Fruit fly (Drosophila melanogaster): ENCODE measurements around the gene CG3309.

The CG3309 gene

DNA sequence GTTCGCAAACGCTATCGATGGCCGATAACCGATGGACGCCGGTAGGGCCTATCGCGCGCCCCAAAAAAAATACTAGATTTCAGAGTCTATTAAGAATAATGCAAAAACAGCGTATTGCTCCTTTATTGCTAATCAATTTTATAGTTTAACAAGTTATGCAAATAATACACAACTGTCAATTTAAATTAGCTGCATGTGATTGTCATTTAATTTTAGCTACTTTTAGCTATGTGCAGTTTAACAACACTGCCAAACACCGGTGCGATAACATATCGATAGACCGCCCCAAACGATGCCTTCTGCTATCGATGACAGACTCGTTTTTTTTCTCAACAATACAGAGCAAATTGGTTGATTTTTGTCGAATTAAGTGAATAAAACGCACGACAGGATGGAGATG, 20.2 kb downstream of the CG3309 start, which contains the start of the genes Cdk7 and snf:
Gene Cdk7 (minus strand): TSS at position 21 of the 400 bp plus-strand sequence.
Gene snf (plus strand): TSS at position 280 of the 400 bp plus-strand sequence.
- TF ChIP-seq Met (GFP tag; optimal IDR thresholded peaks at IDR 0.05) (no peak), CG3919 (GFP tag; optimal IDR thresholded peaks at IDR 0.05) (peak; percentile 25), CG6792 (GFP tag; optimal IDR thresholded peaks at IDR 0.05) (peak; percentile 0), Smox (GFP tag; optimal IDR thresholded peaks at IDR 0.05) (no peak), Eip78C (GFP tag) (peak; percentile 20), esn (GFP tag; optimal IDR thresholded peaks at IDR 0.05) (peak; percentile 42), fd59A (GFP tag; optimal IDR thresholded peaks at IDR 0.05) (no peak), CG10631 (GFP tag; optimal IDR thresholded peaks at IDR 0.05) (peak; percentile 27), achi (GFP tag; optimal IDR thresholded peaks at IDR 0.05) (peak; percentile 13), Eip75B (GFP tag; optimal IDR thresholded peaks at IDR 0.05) (no peak), acj6 (GFP tag; optimal IDR thresholded peaks at IDR 0.05) (peak; percentile 16), cyc (GFP tag; optimal IDR thresholded peaks at IDR 0.05) (peak; percentile 27), CG31627 (GFP tag; optimal IDR thresholded peaks at IDR 0.05) (peak; percentile 44), lz (GFP tag; optimal IDR thresholded peaks at IDR 0.05) (peak; percentile 42)

DNA sequence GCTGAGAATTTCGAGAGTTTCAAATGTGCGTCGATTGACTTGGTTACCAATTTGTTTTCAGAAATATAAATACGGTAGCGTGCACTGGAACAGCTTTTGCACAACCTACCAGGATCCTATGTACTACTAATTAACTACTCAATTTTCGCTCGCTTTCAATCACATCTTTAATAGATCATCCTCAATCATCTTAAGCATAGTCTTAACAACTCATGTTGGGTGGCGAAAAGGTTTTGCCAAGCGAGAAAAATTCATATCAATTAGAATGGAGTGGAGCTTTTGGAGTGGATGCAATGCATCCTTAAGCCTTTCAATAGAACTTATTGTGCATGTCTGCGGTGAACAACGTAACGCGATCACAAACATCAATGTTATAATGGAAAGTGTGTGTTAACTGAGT, 21.8 kb downstream of the CG3309 start, which contains the start of gene CG17764:
Gene CG17764 (minus strand): TSS at position 101 of the 400 bp plus-strand sequence.
- no peak for TF ChIP-seq fd85E (GFP tag; optimal IDR thresholded peaks at IDR 0.05)

DNA sequence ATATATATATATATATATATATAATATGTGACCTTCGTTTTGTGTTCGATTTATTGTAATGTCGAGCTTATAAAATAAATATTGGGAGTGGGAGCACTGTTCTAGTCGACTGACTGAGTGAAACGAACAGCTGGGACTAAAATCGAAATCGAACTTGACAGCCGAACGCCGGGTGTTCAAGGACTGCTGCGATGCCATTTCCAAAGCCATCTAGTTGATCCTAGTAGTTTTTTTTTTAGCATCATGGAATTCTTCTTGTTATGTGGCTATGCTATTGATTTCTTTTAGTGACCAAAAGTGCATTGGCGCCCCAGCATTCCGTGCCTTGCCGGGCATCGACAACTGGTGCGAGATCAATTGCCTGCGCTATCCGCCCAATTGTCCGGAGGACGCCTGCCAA, 23.6 kb downstream of the CG3309 start, which contains the start of gene CG3323:
Gene CG3323 (minus strand): TSS at position 101 of the 400 bp plus-strand sequence.
- TF ChIP-seq topi (GFP tag; optimal IDR thresholded peaks at IDR 0.05): no peak
- no peak for TF ChIP-seq Sox14 (GFP tag; optimal IDR thresholded peaks at IDR 0.05)
- TF ChIP-seq CG6276 (GFP tag; optimal IDR thresholded peaks at IDR 0.05): no peak
- no peak for TF ChIP-seq Eip93F (GFP tag; optimal IDR thresholded peaks at IDR 0.05)
- no peak for TF ChIP-seq Ets21C (GFP tag; optimal IDR thresholded peaks at IDR 0.05)
- no peak for TF ChIP-seq CG15336 (GFP tag; IDR thresholded peaks at IDR 0.05)
- TF ChIP-seq Hr38 (GFP tag; optimal IDR thresholded peaks at IDR 0.05): no peak
- TF ChIP-seq achi (GFP tag; optimal IDR thresholded peaks at IDR 0.05): no peak
- TF ChIP-seq ss (GFP tag; optimal IDR thresholded peaks at IDR 0.05): no peak

DNA sequence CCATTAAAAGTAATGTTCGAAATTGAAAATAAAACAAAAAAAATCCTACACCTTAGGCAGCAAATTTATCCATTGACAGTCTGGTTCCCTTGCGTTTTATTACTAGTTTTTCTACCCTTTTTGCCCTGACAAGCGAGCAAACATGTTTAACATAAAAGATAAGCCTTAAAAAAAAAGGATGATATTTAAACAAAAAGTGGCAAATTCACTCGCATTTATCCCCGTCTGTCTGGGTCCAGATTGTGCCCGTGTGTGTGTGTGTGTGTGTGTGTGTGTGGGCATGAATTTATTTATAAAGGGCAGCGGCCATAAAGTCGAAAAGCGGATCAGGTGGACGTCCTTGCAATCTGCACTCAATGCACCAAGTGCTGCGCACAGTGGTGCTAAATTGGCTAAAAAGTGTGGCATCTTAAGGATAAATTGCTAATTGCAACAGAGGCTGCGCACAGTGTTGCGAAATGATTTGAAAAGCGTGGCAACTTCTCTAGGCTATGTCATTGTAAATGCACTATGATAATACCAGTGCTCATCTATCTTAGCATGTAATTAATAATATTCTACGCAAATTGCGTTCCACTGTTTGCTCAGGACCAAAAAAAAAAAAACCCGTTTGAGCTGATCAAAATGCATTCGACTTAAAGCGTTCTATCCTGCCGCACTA, 28.4 kb downstream of the CG3309 start:
- TF ChIP-seq CG3032 (tag; optimal IDR thresholded peaks at IDR 0.05) (peak; percentile 65), Sox14 (GFP tag; optimal IDR thresholded peaks at IDR 0.05) (peak; percentile 67), Eip75B (GFP tag; optimal IDR thresholded peaks at IDR 0.05) (peak; percentile 75), topi (GFP tag; optimal IDR thresholded peaks at IDR 0.05) (peak; percentile 55), CG8119 (GFP tag; IDR thresholded peaks at IDR 0.05) (no peak), CG11762 (GFP tag; optimal IDR thresholded peaks at IDR 0.05; ENCODE audit: insufficient read depth) (no peak), spab (GFP tag; optimal IDR thresholded peaks at IDR 0.05) (peak; percentile 61), Hr38 (GFP tag; optimal IDR thresholded peaks at IDR 0.05) (no peak), ss (GFP tag; optimal IDR thresholded peaks at IDR 0.05) (peak; percentile 45 to 71), Sox102F (GFP tag; optimal IDR thresholded peaks at IDR 0.05) (peak; percentile 44), CG6163 (GFP tag; IDR thresholded peaks at IDR 0.05) (0 out of 3 replicates have a peak, but pooled peaks have one; percentile 67), Gug (GFP tag; IDR thresholded peaks at IDR 0.05) (no peak), CG11902 (GFP tag; optimal IDR thresholded peaks at IDR 0.05) (peak; percentile 21), CG4318 (GFP tag; optimal IDR thresholded peaks at IDR 0.05) (no peak), CG31627 (GFP tag; optimal IDR thresholded peaks at IDR 0.05) (peak; percentile 9), CG6276 (GFP tag; optimal IDR thresholded peaks at IDR 0.05) (no peak), acj6 (GFP tag; optimal IDR thresholded peaks at IDR 0.05) (peak; percentile 40), salr (GFP tag; optimal IDR thresholded peaks at IDR 0.05) (peak in 1 of 2 experiments; percentile 51), CG6792 (GFP tag; optimal IDR thresholded peaks at IDR 0.05) (peak; percentile 53), Smox (GFP tag; optimal IDR thresholded peaks at IDR 0.05) (no peak), lz (GFP tag; optimal IDR thresholded peaks at IDR 0.05) (peak; percentile 50), cyc (GFP tag; optimal IDR thresholded peaks at IDR 0.05) (peak; percentile 30), fd85E (GFP tag; optimal IDR thresholded peaks at IDR 0.05) (no peak), CG7368 (GFP tag; optimal IDR thresholded peaks at IDR 0.05) (peak; percentile 66), CG3919 (GFP tag; optimal IDR thresholded peaks at IDR 0.05) (peak; percentile 60), Sox15 (GFP tag; optimal IDR thresholded peaks at IDR 0.05) (peak; percentile 27), CG11294 (GFP tag; IDR thresholded peaks at IDR 0.05) (no peak), CG1621 (tag; optimal IDR thresholded peaks at IDR 0.05) (peak; percentile 60), vri (GFP tag; optimal IDR thresholded peaks at IDR 0.05) (no peak), CG10669 (GFP tag; optimal IDR thresholded peaks at IDR 0.05) (peak; percentile 73), dsx (GFP tag; optimal IDR thresholded peaks at IDR 0.05; ENCODE audit: poor library complexity, severe bottlenecking) (peak; percentile 3), Eip78C (GFP tag) (peak; percentile 91), fd59A (GFP tag; optimal IDR thresholded peaks at IDR 0.05) (peak; percentile 65), eg (GFP tag; IDR thresholded peaks at IDR 0.05) (no peak), Hr39 (GFP tag; optimal IDR thresholded peaks at IDR 0.05) (peak; percentile 46)

Measured in whole organism, prepupa.